Fruit fly (Drosophila melanogaster) whole organism, pupa: ENCODE data around the gene CG3408.

Experiments
- CG10348 ChIP-seq: fragments of 200-800 bp; sonication (Bioruptor generic); IDR thresholded peaks from 2 replicates; pipeline ENCODE4 v1.3.6; 2022; ENCODE audit warnings: missing biosample characterization, missing genetic modification characterization
- CG12605 ChIP-seq: fragments of 200-800 bp; sonication (Bioruptor generic); IDR thresholded peaks from 2 replicates; pipeline ENCODE4 v1.3.6; 2022; ENCODE audit warnings: missing biosample characterization, missing genetic modification characterization
- CG13204 ChIP-seq: fragments of 200-800 bp; sonication (Bioruptor generic); optimal IDR thresholded peaks from 2 replicates; lab custom pipeline; 2018; ENCODE audit warnings: missing biosample characterization, mild to moderate bottlenecking, missing genetic modification characterization, moderate library complexity
- CG14655 ChIP-seq: fragments of 200-800 bp; sonication (Bioruptor generic); optimal IDR thresholded peaks from 3 replicates; lab custom pipeline; 2017; ENCODE audit warnings: mild to moderate bottlenecking, missing biosample characterization, missing genetic modification reagents, missing genetic modification characterization
- CG15710 ChIP-seq: fragments of 200-800 bp; sonication (Bioruptor generic); optimal IDR thresholded peaks from 2 replicates; lab custom pipeline; 2018; ENCODE audit warnings: missing biosample characterization, mild to moderate bottlenecking, missing genetic modification characterization, moderate library complexity
- CG17806 ChIP-seq: fragments of 200-800 bp; sonication (Bioruptor generic); optimal IDR thresholded peaks from 2 replicates; lab custom pipeline; 2018; ENCODE audit warnings: missing biosample characterization, mild to moderate bottlenecking, missing genetic modification characterization, moderate library complexity
- CG32121 ChIP-seq: fragments of 200-800 bp; sonication (Bioruptor generic); IDR thresholded peaks from 2 replicates; pipeline ENCODE4 v1.3.6; 2022; ENCODE audit warnings: missing biosample characterization, missing genetic modification characterization
- CG34367 ChIP-seq: fragments of 200-800 bp; sonication (Bioruptor generic); optimal IDR thresholded peaks from 2 replicates; lab custom pipeline; 2018; ENCODE audit warnings: missing biosample characterization, mild to moderate bottlenecking, missing genetic modification characterization
- CG4496 ChIP-seq: fragments of 200-800 bp; sonication (Bioruptor generic); IDR thresholded peaks from 3 replicates; pipeline ENCODE4 v1.3.6; 2022; ENCODE audit warnings: missing biosample characterization, missing genetic modification characterization
- CG8159 ChIP-seq: fragments of 200-800 bp; sonication (Bioruptor generic); optimal IDR thresholded peaks from 3 replicates; lab custom pipeline; 2018; ENCODE audit warnings: missing biosample characterization, mild to moderate bottlenecking, missing genetic modification characterization, moderate library complexity
- CG8301 ChIP-seq: fragments of 200-800 bp; sonication (Bioruptor generic); optimal IDR thresholded peaks from 2 replicates; lab custom pipeline; 2018; ENCODE audit warnings: missing biosample characterization, mild to moderate bottlenecking, missing genetic modification characterization
- CG9948 ChIP-seq: fragments of 200-800 bp; sonication (Bioruptor generic); optimal IDR thresholded peaks from 2 replicates; lab custom pipeline; 2018; ENCODE audit warnings: missing biosample characterization, mild to moderate bottlenecking, missing genetic modification characterization, moderate library complexity
- D1 ChIP-seq: fragments of 200-800 bp; sonication (Bioruptor generic); optimal IDR thresholded peaks from 2 replicates; lab custom pipeline; 2018; ENCODE audit warnings: missing biosample characterization, mild to moderate bottlenecking, missing genetic modification characterization, moderate library complexity
- EcR ChIP-seq: fragments of 200-800 bp; sonication (Bioruptor generic); optimal IDR thresholded peaks from 3 replicates; lab custom pipeline; 2019; ENCODE audit warnings: missing biosample characterization, missing genetic modification characterization, mild to moderate bottlenecking, moderate library complexity, missing genetic modification reagents
- Ets98B ChIP-seq: fragments of 200-800 bp; sonication (Bioruptor generic); IDR thresholded peaks from 2 replicates; pipeline ENCODE4 v1.3.6; 2022; ENCODE audit warnings: missing biosample characterization, missing genetic modification characterization
- Pif1A ChIP-seq: fragments of 200-800 bp; sonication (Bioruptor generic); optimal IDR thresholded peaks from 3 replicates; lab custom pipeline; 2016; ENCODE audit warnings: missing biosample characterization, missing genetic modification characterization
- Pif1B ChIP-seq: fragments of 200-800 bp; sonication (Bioruptor generic); optimal IDR thresholded peaks from 3 replicates; lab custom pipeline; 2016; ENCODE audit warnings: missing biosample characterization, missing genetic modification characterization
- Snoo ChIP-seq: fragments of 200-800 bp; sonication (Bioruptor generic); optimal IDR thresholded peaks from 3 replicates; lab custom pipeline; 2017; ENCODE audit warnings: missing biosample characterization, mild to moderate bottlenecking, missing genetic modification characterization, inconsistent platforms
- fd96Ca ChIP-seq: fragments of 200-800 bp; sonication (Bioruptor generic); IDR thresholded peaks from 3 replicates; pipeline ENCODE4 v1.3.6; 2022; ENCODE audit warnings: missing biosample characterization, missing genetic modification characterization
- gl ChIP-seq: fragments of 200-800 bp; sonication (Bioruptor generic); optimal IDR thresholded peaks from 2 replicates; lab custom pipeline; 2018; ENCODE audit warnings: missing biosample characterization, mild to moderate bottlenecking, missing genetic modification characterization
- rn ChIP-seq: fragments of 200-800 bp; sonication (Bioruptor generic); IDR thresholded peaks from 2 replicates; pipeline ENCODE4 v1.3.6; 2022; ENCODE audit warnings: missing biosample characterization, missing genetic modification characterization

Gene CG3408

dm6 chr3L:9502856-9503255, 6.5 kb downstream of the CG3408 start:
- no peak for TF ChIP-seq CG8301 (tag; lab: Kevin White, UChicago)
- no peak for TF ChIP-seq rn (GFP tag; lab: Robert Waterston, UW)
- no peak for TF ChIP-seq CG4496 (GFP tag; lab: Robert Waterston, UW)
- TF ChIP-seq Ets98B (GFP tag; lab: Robert Waterston, UW), result no peak

- TF ChIP-seq CG13204 (GFP tag; lab: Kevin White, UChicago), result no peak
- no peak for TF ChIP-seq Pif1A (GFP tag; lab: Kevin White, UChicago)
- no peak for TF ChIP-seq gl (tag; lab: Kevin White, UChicago)
- no peak for TF ChIP-seq CG15710 (tag; lab: Kevin White, UChicago)
- TF ChIP-seq CG8159 (tag; lab: Kevin White, UChicago), result no peak
- TF ChIP-seq rn (GFP tag; lab: Robert Waterston, UW), result no peak
- no peak for TF ChIP-seq CG14655
- no peak for TF ChIP-seq EcR (GFP tag; lab: Kevin White, UChicago)
- no peak for TF ChIP-seq fd96Ca (GFP tag; lab: Robert Waterston, UW)
- no peak for TF ChIP-seq CG32121 (GFP tag; lab: Robert Waterston, UW)
- no peak for TF ChIP-seq CG8301 (tag; lab: Kevin White, UChicago)
- TF ChIP-seq CG4496 (GFP tag; lab: Robert Waterston, UW), result no peak
- no peak for TF ChIP-seq CG17806 (tag; lab: Kevin White, UChicago)
These were observed 7.1 kb downstream of the CG3408 start for dm6 chr3L:9502294-9502693.

- TF ChIP-seq CG32121 (GFP tag; lab: Robert Waterston, UW) (no peak), CG17806 (tag; lab: Kevin White, UChicago) (no peak), fd96Ca (GFP tag; lab: Robert Waterston, UW) (no peak), CG9948 (tag; lab: Kevin White, UChicago) (no peak), Snoo (no peak), CG12605 (GFP tag; lab: Robert Waterston, UW) (no peak), CG34367 (tag; lab: Kevin White, UChicago) (no peak), CG10348 (no peak), rn (GFP tag; lab: Robert Waterston, UW) (no peak), CG4496 (GFP tag; lab: Robert Waterston, UW) (no peak), D1 (no peak), Pif1A (GFP tag; lab: Kevin White, UChicago) (no peak)
- TF ChIP-seq, all 21 proteins: peak for 0
These were observed 8.1 kb downstream of the CG3408 start for dm6 chr3L:9501298-9501697.

- no peak for TF ChIP-seq gl (tag; lab: Kevin White, UChicago)
- peak; percentile 74 for TF ChIP-seq EcR (GFP tag; lab: Kevin White, UChicago)
- TF ChIP-seq, all 21 proteins: peak for 1
These were observed 9.2 kb downstream of the CG3408 start for dm6 chr3L:9499919-9500807.

dm6 chr3L:9497981-9498619, 11.3 kb downstream of the CG3408 start:
- TF ChIP-seq Pif1A (GFP tag; lab: Kevin White, UChicago) (no peak), CG32121 (GFP tag; lab: Robert Waterston, UW) (no peak), rn (GFP tag; lab: Robert Waterston, UW) (no peak), CG8301 (tag; lab: Kevin White, UChicago) (no peak), Snoo (no peak), D1 (no peak), Pif1B (GFP tag; lab: Kevin White, UChicago) (no peak), EcR (GFP tag; lab: Kevin White, UChicago) (no peak), CG34367 (tag; lab: Kevin White, UChicago) (no peak), CG15710 (tag; lab: Kevin White, UChicago) (no peak), CG13204 (GFP tag; lab: Kevin White, UChicago) (no peak), CG14655 (no peak)

- no peak for TF ChIP-seq CG10348
These were observed 12.1 kb downstream of the CG3408 start for dm6 chr3L:9497249-9497648.

- TF ChIP-seq CG34367 (tag; lab: Kevin White, UChicago) (no peak), EcR (GFP tag; lab: Kevin White, UChicago) (no peak), CG9948 (tag; lab: Kevin White, UChicago) (no peak), CG8301 (tag; lab: Kevin White, UChicago) (no peak), Pif1B (GFP tag; lab: Kevin White, UChicago) (no peak), CG10348 (no peak), CG12605 (GFP tag; lab: Robert Waterston, UW) (no peak), D1 (no peak), CG8159 (tag; lab: Kevin White, UChicago) (no peak), CG4496 (GFP tag; lab: Robert Waterston, UW) (no peak), rn (GFP tag; lab: Robert Waterston, UW) (no peak), gl (tag; lab: Kevin White, UChicago) (no peak), CG17806 (tag; lab: Kevin White, UChicago) (no peak)
These were observed 17.3 kb downstream of the CG3408 start, which contains the start of gene CG32037 for dm6 chr3L:9492115-9492514. TSS of gene CG32037 (minus strand) at chr3L:9492215.
